Fruit fly (Drosophila melanogaster) whole organism, embryonic: ENCODE results near the gene kibra.

ENCODE experiments used
- Ada2b ChIP-seq: fragments of 200-800 bp; sonication (Bioruptor generic); IDR thresholded peaks from 2 replicates; pipeline ENCODE4 v1.3.6; 2022; ENCODE audit warnings: missing biosample characterization, missing genetic modification characterization
- Bgb ChIP-seq: fragments of 200-800 bp; sonication (Bioruptor generic); IDR thresholded peaks from 2 replicates; pipeline ENCODE4 v1.3.6; 2022; ENCODE audit warnings: missing biosample characterization, missing genetic modification characterization; ENCODE audit not compliant: partially characterized antibody
- CG10321 ChIP-seq: fragments of 200-800 bp; sonication (Bioruptor generic); IDR thresholded peaks from 2 replicates; pipeline ENCODE4 v1.3.6; 2022; ENCODE audit warnings: missing biosample characterization, missing genetic modification characterization
- CG10462 ChIP-seq: fragments of 200-800 bp; sonication (Bioruptor generic); optimal IDR thresholded peaks from 2 replicates; lab custom pipeline; 2016; ENCODE audit warnings: missing biosample characterization, missing genetic modification characterization
- CG11085 ChIP-seq: fragments of 200-800 bp; sonication (Bioruptor generic); IDR thresholded peaks from 2 replicates; pipeline ENCODE4 v1.3.6; 2022; ENCODE audit warnings: missing biosample characterization, missing genetic modification characterization
- CG11504 ChIP-seq: fragments of 200-800 bp; sonication (Bioruptor generic); optimal IDR thresholded peaks from 3 replicates; lab custom pipeline; 2019; ENCODE audit warnings: missing biosample characterization, mild to moderate bottlenecking, missing genetic modification characterization, moderate library complexity
- CG12155 ChIP-seq: fragments of 200-800 bp; sonication (Bioruptor generic); optimal IDR thresholded peaks from 3 replicates; lab custom pipeline; 2016; ENCODE audit warnings: missing biosample characterization, missing genetic modification characterization
- CG1233 ChIP-seq: fragments of 200-800 bp; sonication (Bioruptor generic); optimal IDR thresholded peaks from 4 replicates; lab custom pipeline; 2018; ENCODE audit warnings: missing biosample characterization, mild to moderate bottlenecking, missing genetic modification characterization
- CG12391 ChIP-seq: fragments of 200-800 bp; sonication (Bioruptor generic); optimal IDR thresholded peaks from 3 replicates; lab custom pipeline; 2018; ENCODE audit warnings: missing biosample characterization, mild to moderate bottlenecking, missing genetic modification characterization, moderate library complexity
- CG12769 ChIP-seq: fragments of 200-800 bp; sonication (Bioruptor generic); optimal IDR thresholded peaks from 2 replicates; lab custom pipeline; 2019; ENCODE audit warnings: missing biosample characterization, mild to moderate bottlenecking, missing genetic modification characterization, moderate library complexity
- CG15479 ChIP-seq: fragments of 200-800 bp; sonication (Bioruptor generic); optimal IDR thresholded peaks from 3 replicates; lab custom pipeline; 2019; ENCODE audit warnings: missing biosample characterization, mild to moderate bottlenecking, missing genetic modification characterization, moderate library complexity
- CG17912 ChIP-seq: fragments of 200-800 bp; sonication (Bioruptor generic); optimal IDR thresholded peaks from 2 replicates; lab custom pipeline; 2018; ENCODE audit warnings: missing biosample characterization, mild to moderate bottlenecking, missing genetic modification characterization
- CG2875 ChIP-seq: fragments of 200-800 bp; sonication (Bioruptor generic); optimal IDR thresholded peaks from 2 replicates; lab custom pipeline; 2017; ENCODE audit warnings: missing biosample characterization, mild to moderate bottlenecking, missing genetic modification characterization, missing genetic modification reagents
- CG4404 ChIP-seq: fragments of 200-800 bp; sonication (Bioruptor generic); IDR thresholded peaks from 2 replicates; pipeline ENCODE4 v1.3.6; 2022; ENCODE audit warnings: missing biosample characterization, missing genetic modification characterization
- CG4617 ChIP-seq: fragments of 200-800 bp; sonication (Bioruptor generic); optimal IDR thresholded peaks from 3 replicates; lab custom pipeline; 2016; ENCODE audit warnings: missing biosample characterization, missing genetic modification characterization, borderline replicate concordance
- CG5180 ChIP-seq: fragments of 200-800 bp; sonication (Bioruptor generic); optimal IDR thresholded peaks from 3 replicates; lab custom pipeline; 2017; ENCODE audit warnings: missing biosample characterization, missing genetic modification characterization, mild to moderate bottlenecking, moderate library complexity, missing genetic modification reagents
- CG6175 ChIP-seq: fragments of 200-800 bp; sonication (Bioruptor generic); IDR thresholded peaks from 3 replicates; pipeline ENCODE4 v1.3.6; 2022; ENCODE audit warnings: missing biosample characterization, missing genetic modification characterization
- CG6854 ChIP-seq: fragments of 200-800 bp; sonication (Bioruptor generic); optimal IDR thresholded peaks from 3 replicates; lab custom pipeline; 2017; ENCODE audit warnings: missing biosample characterization, mild to moderate bottlenecking, missing genetic modification characterization
- CG7839 ChIP-seq: fragments of 200-800 bp; sonication (Bioruptor generic); optimal IDR thresholded peaks from 3 replicates; lab custom pipeline; 2018; ENCODE audit warnings: missing biosample characterization, mild to moderate bottlenecking, missing genetic modification characterization, moderate library complexity
- CG8290 ChIP-seq, 3 experiments: fragments of 200-800 bp; sonication (Bioruptor generic); optimal IDR thresholded peaks; 2 replicates each; lab custom pipeline; 2016 to 2019; ENCODE audit warnings: missing biosample characterization in 3 of 3, missing genetic modification characterization in 3 of 3, mild to moderate bottlenecking in 2 of 3, moderate library complexity in 1 of 3
- CG9932 ChIP-seq: fragments of 200-800 bp; sonication (Bioruptor generic); IDR thresholded peaks from 2 replicates; pipeline ENCODE4 v1.3.6; 2022; ENCODE audit warnings: missing biosample characterization, missing genetic modification characterization
- Chrac-16 ChIP-seq: fragments of 200-800 bp; sonication (Bioruptor generic); optimal IDR thresholded peaks from 3 replicates; lab custom pipeline; 2016; ENCODE audit warnings: missing biosample characterization, missing genetic modification characterization
- CoRest ChIP-seq: fragments of 200-800 bp; sonication (Bioruptor generic); optimal IDR thresholded peaks from 3 replicates; lab custom pipeline; 2018; ENCODE audit warnings: missing biosample characterization, mild to moderate bottlenecking, missing genetic modification characterization, moderate library complexity
- Dbx ChIP-seq: fragments of 200-800 bp; sonication (Bioruptor generic); IDR thresholded peaks from 3 replicates; pipeline ENCODE4 v1.3.6; 2022; ENCODE audit warnings: missing biosample characterization, missing genetic modification characterization
- Doc2 ChIP-seq: fragments of 200-800 bp; sonication (Bioruptor generic); IDR thresholded peaks from 2 replicates; pipeline ENCODE4 v1.3.6; 2022; ENCODE audit warnings: missing biosample characterization, missing genetic modification characterization
- Dp ChIP-seq: fragments of 200-800 bp; sonication (Bioruptor generic); optimal IDR thresholded peaks from 2 replicates; lab custom pipeline; 2018; ENCODE audit warnings: missing biosample characterization, mild to moderate bottlenecking, missing genetic modification characterization, moderate library complexity
- Ets97D ChIP-seq: fragments of 200-800 bp; sonication (Bioruptor generic); optimal IDR thresholded peaks from 3 replicates; lab custom pipeline; 2016; ENCODE audit warnings: missing biosample characterization, missing genetic modification characterization
- Hr51 ChIP-seq, 2 experiments: fragments of 200-800 bp; sonication (Bioruptor generic); optimal IDR thresholded peaks; 2 replicates in 1 of 2; 3 replicates in 1 of 2; lab custom pipeline; 2016 to 2018; ENCODE audit warnings: missing biosample characterization in 2 of 2, missing genetic modification characterization in 2 of 2, mild to moderate bottlenecking in 1 of 2, moderate library complexity in 1 of 2
- Med ChIP-seq: fragments of 200-800 bp; sonication (Bioruptor generic); peaks from one replicate; lab custom pipeline; 2016; ENCODE audit warnings: missing biosample characterization, missing genetic modification characterization, mild to moderate bottlenecking, inconsistent platforms, moderate library complexity
- Nf-YC ChIP-seq: fragments of 200-800 bp; optimal IDR thresholded peaks from 3 replicates; lab custom pipeline; 2019; ENCODE audit warnings: missing biosample characterization, mild to moderate bottlenecking, missing genetic modification characterization, moderate library complexity
- Ptx1 ChIP-seq: fragments of 200-800 bp; sonication (Bioruptor generic); IDR thresholded peaks from 2 replicates; pipeline ENCODE4 v1.3.6; 2022; ENCODE audit warnings: missing biosample characterization, missing genetic modification characterization
- Sry-β ChIP-seq: fragments of 200-800 bp; sonication (Bioruptor generic); optimal IDR thresholded peaks from 2 replicates; lab custom pipeline; 2018; ENCODE audit warnings: missing biosample characterization, mild to moderate bottlenecking, missing genetic modification characterization, moderate library complexity
- ara ChIP-seq: fragments of 200-800 bp; sonication (Bioruptor generic); IDR thresholded peaks from 2 replicates; pipeline ENCODE4 v1.3.6; 2022; ENCODE audit warnings: missing biosample characterization, missing genetic modification characterization
- bbx ChIP-seq: fragments of 200-800 bp; sonication (Bioruptor generic); IDR thresholded peaks from 2 replicates; pipeline ENCODE4 v1.3.6; 2022; ENCODE audit warnings: missing biosample characterization, missing genetic modification characterization; ENCODE audit not compliant: partially characterized antibody
- cad ChIP-seq: fragments of >200 bp; optimal IDR thresholded peaks from 2 replicates; lab custom pipeline; 2017; ENCODE audit warnings: missing biosample characterization, missing genetic modification characterization
- chm ChIP-seq: fragments of 200-800 bp; sonication (Bioruptor generic); IDR thresholded peaks from 2 replicates; pipeline ENCODE4 v1.3.6; 2022; ENCODE audit warnings: missing biosample characterization, missing genetic modification characterization
- gt ChIP-seq: fragments of 200-800 bp; sonication (Bioruptor generic); IDR thresholded peaks from 2 replicates; pipeline ENCODE4 v1.3.6; 2022; ENCODE audit warnings: missing biosample characterization, missing genetic modification characterization
- otp ChIP-seq: fragments of 200-800 bp; sonication (Bioruptor generic); IDR thresholded peaks from 3 replicates; pipeline ENCODE4, ENCODE4 v1.3.6; 2022; ENCODE audit warnings: missing biosample characterization, missing genetic modification characterization
- pan ChIP-seq, 4 experiments: fragments of >200 bp in 3 of 4; fragments of 200-800 bp in 1 of 4; sonication (Bioruptor generic) in 1 of 4; optimal IDR thresholded peaks in 3 of 4; IDR thresholded peaks in 1 of 4; 2 replicates each; pipeline versions ENCODE4 v1.3.6 to Lab custom; 2017 to 2022; ENCODE audit warnings: missing biosample characterization in 2 of 4, missing genetic modification characterization in 2 of 4, mixed read lengths in 1 of 4
- pros ChIP-seq: fragments of 200-800 bp; sonication (Bioruptor generic); optimal IDR thresholded peaks from 3 replicates; lab custom pipeline; 2019; ENCODE audit warnings: missing biosample characterization, mild to moderate bottlenecking, missing genetic modification characterization, moderate library complexity
- repo ChIP-seq: fragments of 200-800 bp; sonication (Bioruptor generic); optimal IDR thresholded peaks from 2 replicates; lab custom pipeline; 2016; ENCODE audit warnings: missing biosample characterization, missing genetic modification characterization
- sens ChIP-seq: fragments of 200-800 bp; sonication (Bioruptor generic); peaks from one replicate; lab custom pipeline; 2016; ENCODE audit warnings: missing biosample characterization, missing genetic modification characterization
- so ChIP-seq: fragments of 200-800 bp; sonication (Bioruptor generic); IDR thresholded peaks from 3 replicates; pipeline ENCODE4 v1.3.6; 2022; ENCODE audit warnings: missing biosample characterization, missing genetic modification characterization
- sob ChIP-seq: fragments of 200-800 bp; sonication (Bioruptor generic); IDR thresholded peaks from 2 replicates; pipeline ENCODE4 v1.3.6; 2022; ENCODE audit warnings: missing biosample characterization, missing genetic modification characterization
- ssp ChIP-seq: fragments of 200-800 bp; sonication (Bioruptor generic); IDR thresholded peaks from 2 replicates; pipeline ENCODE4 v1.3.6; 2022; ENCODE audit warnings: missing biosample characterization, missing genetic modification characterization
- unpg ChIP-seq: fragments of 200-800 bp; sonication (Bioruptor generic); optimal IDR thresholded peaks from 3 replicates; lab custom pipeline; 2018; ENCODE audit warnings: missing biosample characterization, mild to moderate bottlenecking, missing genetic modification characterization, moderate library complexity

kibra gene

DNA sequence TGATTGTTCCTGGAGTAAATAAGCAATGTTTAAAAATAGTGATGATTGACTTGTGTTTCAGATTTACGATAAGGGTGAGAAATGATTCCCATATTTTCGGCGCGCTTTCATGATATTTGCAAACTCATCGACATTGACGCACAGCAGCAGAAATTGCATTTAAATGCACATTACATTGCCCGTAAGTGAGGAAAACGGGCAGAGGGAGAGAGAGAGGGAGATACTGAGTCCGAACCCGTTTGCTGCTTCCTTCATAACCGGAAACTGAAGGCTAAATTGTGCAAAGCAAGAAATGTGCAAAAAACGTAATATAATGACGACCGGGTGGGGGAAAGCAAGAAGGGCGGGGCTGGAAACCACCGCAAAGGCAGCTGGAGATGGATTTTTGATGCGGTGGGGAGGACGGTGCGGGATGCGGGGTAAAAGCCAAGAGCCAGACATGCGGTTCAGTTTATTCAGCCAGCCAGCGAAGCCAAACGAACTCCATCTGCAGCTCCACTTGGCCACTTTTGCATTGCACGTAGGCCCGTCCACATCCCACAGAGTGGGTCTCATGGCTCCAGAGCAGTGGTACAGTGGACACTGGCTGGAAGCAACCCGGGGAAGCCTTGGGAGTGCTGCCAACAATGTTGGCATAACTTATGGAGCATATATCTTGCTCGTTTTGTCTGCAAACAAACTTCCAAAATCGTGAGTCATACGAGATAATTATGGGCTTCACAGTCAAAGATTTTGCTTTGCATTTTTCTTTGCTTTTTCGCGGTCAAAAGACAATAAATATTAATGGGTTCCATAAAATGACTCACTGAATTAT is 70.8 kb downstream of the kibra start (continued):
- no peak for TF ChIP-seq CG2875
- TF ChIP-seq Doc2 (GFP tag; lab: Robert Waterston, UW) = no peak
- no peak for TF ChIP-seq CG10321 (GFP tag; lab: Robert Waterston, UW)
- TF ChIP-seq CG6854 (GFP tag; lab: Kevin White, UChicago) = no peak
- no peak for TF ChIP-seq gt (GFP tag; lab: Robert Waterston, UW)
- TF ChIP-seq CG11085 = no peak
- TF ChIP-seq cad (GFP tag; lab: Kevin White, UChicago) = no peak
- TF ChIP-seq ssp (GFP tag; lab: Robert Waterston, UW) = no peak
- 0 out of 2 replicates have a peak, but pooled peaks have one; percentile 18 for TF ChIP-seq sob (GFP tag; lab: Robert Waterston, UW)
- TF ChIP-seq Ets97D (GFP tag; lab: Kevin White, UChicago) = no peak
- TF ChIP-seq Med (GFP tag; lab: Kevin White, UChicago) = peak; percentile 58
- 0 out of 3 replicates have a peak, but pooled peaks have one; percentile 9 for TF ChIP-seq CG6175
- TF ChIP-seq otp (GFP tag; lab: Robert Waterston, UW) = 0 out of 3 replicates have a peak, but pooled peaks have one; percentile 18
- peak; percentile 42 for TF ChIP-seq sens (GFP tag; lab: Kevin White, UChicago)
- no peak for TF ChIP-seq CG4617 (GFP tag; lab: Kevin White, UChicago)
- TF ChIP-seq Sry-β (GFP tag; lab: Kevin White, UChicago) = no peak
- TF ChIP-seq CG5180 (GFP tag; lab: Kevin White, UChicago) = no peak
- 0 out of 2 replicates have a peak, but pooled peaks have one; percentile 9 for TF ChIP-seq Ptx1 (GFP tag; lab: Robert Waterston, UW)

DNA sequence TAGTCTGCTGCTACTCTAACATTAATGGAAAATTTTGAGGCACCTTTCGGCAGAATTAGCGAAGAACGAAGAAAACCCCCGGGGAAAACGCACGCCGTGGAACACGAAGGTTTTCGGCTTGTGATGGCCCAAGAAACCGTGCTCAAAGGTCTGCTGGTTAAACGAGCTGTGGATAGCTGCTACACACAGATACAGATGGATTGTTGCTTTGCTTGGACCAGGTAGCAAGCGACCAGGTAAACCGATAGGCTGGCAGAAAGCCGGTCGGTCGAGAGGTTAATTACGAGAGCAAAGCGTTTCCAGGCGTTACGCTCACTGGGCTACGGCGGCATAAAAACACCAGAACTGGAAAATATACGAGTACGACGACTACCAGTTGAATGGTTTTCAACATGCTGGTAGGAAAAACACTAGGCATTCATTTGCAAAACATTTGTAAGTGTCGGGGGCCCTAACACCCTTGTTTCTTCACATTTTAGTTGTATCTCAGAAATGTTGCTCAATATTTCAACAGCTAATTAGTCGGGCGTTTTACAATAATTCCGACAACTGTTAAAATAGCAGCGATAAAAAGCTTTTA is 71.7 kb downstream of the kibra start:
- TF ChIP-seq Dp (GFP tag; lab: Kevin White, UChicago) (no peak), CG15479 (GFP tag; lab: Kevin White, UChicago) (peak; percentile 39), CG1233 (no peak), repo (no peak), CG8290 (GFP tag; optimal IDR thresholded peaks at IDR 0.05; lab: Kevin White, UChicago) (no peak), CG8290 (tag; optimal IDR thresholded peaks at IDR 0.05; lab: Kevin White, UChicago) (peak in 1 of 2 experiments; percentile 7), so (GFP tag; lab: Robert Waterston, UW) (no peak), pan (optimal IDR thresholded peaks at IDR 0.05; lab: Kevin White, UChicago) (no peak), pan (GFP tag; optimal IDR thresholded peaks at IDR 0.05 in 1 of 2, IDR thresholded peaks at IDR 0.05 in 1 of 2) (no peak), CG4404 (GFP tag; lab: Robert Waterston, UW) (no peak), chm (GFP tag; lab: Robert Waterston, UW) (0 out of 2 replicates have a peak, but pooled peaks have one; percentile 42), CG11504 (tag; lab: Kevin White, UChicago) (no peak), Hr51 (GFP tag; optimal IDR thresholded peaks at IDR 0.05; lab: Kevin White, UChicago) (no peak), CG10462 (GFP tag; lab: Kevin White, UChicago) (no peak), CG12769 (tag; lab: Kevin White, UChicago) (peak; percentile 9), ara (GFP tag; lab: Robert Waterston, UW) (0 out of 2 replicates have a peak, but pooled peaks have one; percentile 38), Nf-YC (tag; lab: Kevin White, UChicago) (no peak), bbx (GFP tag; lab: Robert Waterston, UW) (0 out of 2 replicates have a peak, but pooled peaks have one; percentile 24), sob (GFP tag; lab: Robert Waterston, UW) (no peak), Med (GFP tag; lab: Kevin White, UChicago) (peak; percentile 63), Bgb (GFP tag; lab: Robert Waterston, UW) (peak; percentile 52), pros (peak; percentile 63), Ada2b (no peak), CG7839 (no peak), CoRest (no peak), Chrac-16 (no peak), unpg (no peak), CG9932 (GFP tag; lab: Robert Waterston, UW) (0 out of 2 replicates have a peak, but pooled peaks have one; percentile 29), CG12391 (tag; lab: Kevin White, UChicago) (no peak), CG17912 (GFP tag; lab: Kevin White, UChicago) (no peak), Dbx (no peak), CG12155 (GFP tag; lab: Kevin White, UChicago) (no peak)
